Fruit fly (Drosophila melanogaster) whole organism, embryonic: ENCODE measurements at regions not wholly inside any gene's neighbourhood (a gene's known extent, or its start where the extent isn't known, plus 50 kb on each side); places are given as distances from the start of the nearest gene placed in this dataset.
"Not testable (repeated sequence)": the region's sequence is repeated elsewhere in the genome, so short reads cannot be mapped to it uniquely, and the experiment has no call there.

Source experiments
- B-H2 ChIP-seq: fragments of 200-800 bp; sonication (Bioruptor generic); optimal IDR thresholded peaks from 2 replicates; lab custom pipeline; 2018; ENCODE audit warnings: missing biosample characterization, mild to moderate bottlenecking, missing genetic modification characterization
- Bgb ChIP-seq: fragments of 200-800 bp; sonication (Bioruptor generic); IDR thresholded peaks from 2 replicates; pipeline ENCODE4 v1.3.6; 2022; ENCODE audit warnings: missing biosample characterization, missing genetic modification characterization; ENCODE audit not compliant: partially characterized antibody
- Sin3A ChIP-seq: fragments of >200 bp; optimal IDR thresholded peaks from 2 replicates; lab custom pipeline; 2018
- ap ChIP-seq: fragments of 200-800 bp; sonication (Bioruptor generic); IDR thresholded peaks from 2 replicates; pipeline ENCODE4 v1.3.6; 2022; ENCODE audit warnings: missing biosample characterization, missing genetic modification characterization
- gcm ChIP-seq: fragments of 200-800 bp; sonication (Bioruptor generic); optimal IDR thresholded peaks from 2 replicates; lab custom pipeline; 2019; ENCODE audit warnings: missing biosample characterization, mild to moderate bottlenecking, missing genetic modification characterization, moderate library complexity

dm6 chr3R:173604-174003, 393.3 kb upstream of the Myo81F start:
- not testable (repeated sequence) for TF ChIP-seq Sin3A (lab: Kevin White, UChicago); B-H2 (GFP tag; lab: Kevin White, UChicago); gcm; ap; Bgb
